Worm (Caenorhabditis elegans): ENCODE measurements around the gene cutl-29.
A peak's percentile ranks its signal among the peaks of the same experiment; 100 is the strongest.

ce11 chrX:8252293-8252692, 18.5 kb downstream of the cutl-29 start, which contains the start of gene M60.6:
- no peak for TF ChIP-seq lin-11 (tag; optimal IDR thresholded peaks at IDR 0.05)
- no peak for TF ChIP-seq fkh-10 (GFP tag; optimal IDR thresholded peaks at IDR 0.05)
- TF ChIP-seq ets-4 (tag; optimal IDR thresholded peaks at IDR 0.05): no peak
- TF ChIP-seq syd-9 (tag; optimal IDR thresholded peaks at IDR 0.05): no peak
- TF ChIP-seq pros-1 (tag; optimal IDR thresholded peaks at IDR 0.05): no peak
- TF ChIP-seq nhr-11 (tag; optimal IDR thresholded peaks at IDR 0.05): no peak
- TF ChIP-seq ceh-22 (tag; optimal IDR thresholded peaks at IDR 0.05): no peak
- TF ChIP-seq pqm-1 (tag; optimal IDR thresholded peaks at IDR 0.05): no peak
- peak; percentile 30 for TF ChIP-seq unc-55 (GFP tag; optimal IDR thresholded peaks at IDR 0.05)
- no peak for TF ChIP-seq elt-2 (tag; optimal IDR thresholded peaks at IDR 0.05)
- no peak for TF ChIP-seq pha-2 (tag; optimal IDR thresholded peaks at IDR 0.05)
- TF ChIP-seq hlh-8 (tag; optimal IDR thresholded peaks at IDR 0.05): no peak
- TF ChIP-seq ama-1 (optimal IDR thresholded peaks at IDR 0.05): no peak

Measured in whole organism, late embryonic.